Fruit fly (Drosophila melanogaster): ENCODE data around the gene CG13996.

Gene CG13996

DNA sequence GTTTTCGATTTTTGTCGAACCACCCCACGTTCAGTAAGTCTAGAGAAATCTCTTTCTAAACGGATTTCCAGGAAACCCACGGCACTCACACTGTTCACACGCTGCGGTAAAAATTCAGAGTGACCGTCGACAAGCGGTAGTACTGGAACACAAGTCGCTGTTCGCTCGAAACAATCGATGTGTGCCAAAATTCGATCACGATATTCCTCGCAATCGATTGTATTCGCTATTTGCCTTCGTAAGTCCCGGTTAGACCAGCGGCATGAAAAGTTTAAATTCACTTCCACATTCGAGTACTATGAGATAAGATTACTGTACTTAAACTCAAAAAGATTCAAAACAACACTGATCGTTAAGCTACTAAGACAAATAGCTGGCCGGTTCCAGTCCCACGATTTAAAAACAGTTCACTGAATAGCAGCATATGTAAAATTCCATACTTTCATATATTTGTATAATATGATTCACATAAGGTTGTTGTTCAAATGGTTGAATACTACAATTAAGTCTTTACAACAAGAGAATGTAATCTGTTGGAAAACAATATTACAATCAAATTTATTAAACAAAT lies 39.7 kb upstream of the CG13996 start, which contains the start of gene chic:
Gene chic, minus strand, starts transcription at position 157 of the 571 bp plus-strand sequence.
- TF ChIP-seq CG32121 (GFP tag; IDR thresholded peaks at IDR 0.05) (no peak), Pif1A (GFP tag; optimal IDR thresholded peaks at IDR 0.05) (no peak), CG17806 (tag; optimal IDR thresholded peaks at IDR 0.05) (no peak), gl (tag; optimal IDR thresholded peaks at IDR 0.05) (no peak), Ets98B (GFP tag; IDR thresholded peaks at IDR 0.05) (no peak), fd96Ca (GFP tag; IDR thresholded peaks at IDR 0.05) (no peak), CG34367 (tag; optimal IDR thresholded peaks at IDR 0.05) (no peak), rn (GFP tag; IDR thresholded peaks at IDR 0.05) (no peak), CG10348 (GFP tag; IDR thresholded peaks at IDR 0.05) (no peak), CG4496 (GFP tag; IDR thresholded peaks at IDR 0.05) (no peak), CG8159 (tag; optimal IDR thresholded peaks at IDR 0.05) (no peak), CG15710 (tag; optimal IDR thresholded peaks at IDR 0.05) (no peak), CG8301 (tag; optimal IDR thresholded peaks at IDR 0.05) (no peak), EcR (GFP tag; optimal IDR thresholded peaks at IDR 0.05) (no peak), CG9948 (tag; optimal IDR thresholded peaks at IDR 0.05) (no peak), Pif1B (GFP tag; optimal IDR thresholded peaks at IDR 0.05) (no peak)

DNA sequence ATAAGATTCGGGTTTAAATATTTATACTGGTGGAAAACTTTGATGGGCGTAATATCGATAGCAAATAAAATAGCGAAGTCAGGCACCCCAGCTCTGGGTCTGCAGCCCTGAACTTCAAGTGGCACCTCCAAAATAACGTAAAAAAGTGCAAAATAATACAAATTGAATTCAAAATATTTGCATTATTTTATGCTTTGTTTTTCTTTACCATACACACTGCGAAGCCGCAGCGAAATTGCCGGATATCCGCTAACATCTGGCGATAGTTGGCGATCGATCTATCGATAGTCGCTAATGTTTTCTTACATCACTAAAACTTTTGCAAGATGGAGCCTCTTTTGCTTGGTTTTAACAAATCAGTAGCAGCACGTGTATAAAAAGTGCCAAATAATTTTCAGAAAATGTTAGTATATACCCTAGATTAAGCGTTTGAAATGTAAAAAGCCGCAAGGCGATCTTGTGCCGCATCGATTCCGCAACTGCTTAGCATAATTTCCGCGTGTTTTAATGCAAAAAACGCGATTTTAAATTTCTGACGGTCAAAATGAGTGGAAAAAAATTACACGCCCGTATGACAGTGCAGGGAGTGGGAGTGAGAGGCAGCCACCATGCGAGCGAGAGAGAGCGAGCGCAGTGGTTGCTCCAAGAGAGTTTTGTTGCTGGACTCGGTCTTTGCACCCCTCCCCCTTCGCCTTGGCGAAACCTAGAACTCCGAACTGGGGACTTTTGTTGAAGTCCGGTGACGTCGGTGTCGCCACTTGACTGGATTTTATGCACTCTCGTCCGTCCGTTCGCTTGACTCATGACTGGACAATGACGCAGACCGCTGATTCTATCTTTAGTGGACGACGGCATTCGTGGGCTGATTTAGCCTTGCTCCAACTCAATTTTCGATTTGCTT lies 39.0 kb upstream of the CG13996 start, which contains the start of gene eIF4A:
Gene eIF4A, plus strand, starts transcription at position 332 of the 901 bp plus-strand sequence.
- no peak for TF ChIP-seq gl (tag; optimal IDR thresholded peaks at IDR 0.05)
- peak; percentile 10 for TF ChIP-seq CG13204 (GFP tag; optimal IDR thresholded peaks at IDR 0.05)
- no peak for TF ChIP-seq CG14655 (GFP tag; optimal IDR thresholded peaks at IDR 0.05)
- TF ChIP-seq D1 (tag; optimal IDR thresholded peaks at IDR 0.05) = no peak
- TF ChIP-seq CG8159 (tag; optimal IDR thresholded peaks at IDR 0.05) = peak; percentile 6
- no peak for TF ChIP-seq Snoo (tag; optimal IDR thresholded peaks at IDR 0.05)
- no peak for TF ChIP-seq Pif1B (GFP tag; optimal IDR thresholded peaks at IDR 0.05)
- TF ChIP-seq CG9948 (tag; optimal IDR thresholded peaks at IDR 0.05) = no peak
- TF ChIP-seq rn (GFP tag; IDR thresholded peaks at IDR 0.05) = no peak
- no peak for TF ChIP-seq CG4496 (GFP tag; IDR thresholded peaks at IDR 0.05)
- peak; percentile 11 for TF ChIP-seq CG34367 (tag; optimal IDR thresholded peaks at IDR 0.05)
- TF ChIP-seq CG15710 (tag; optimal IDR thresholded peaks at IDR 0.05) = no peak
- TF ChIP-seq EcR (GFP tag; optimal IDR thresholded peaks at IDR 0.05) = peak; percentile 47
- no peak for TF ChIP-seq CG32121 (GFP tag; IDR thresholded peaks at IDR 0.05)
- no peak for TF ChIP-seq CG8301 (tag; optimal IDR thresholded peaks at IDR 0.05)

DNA sequence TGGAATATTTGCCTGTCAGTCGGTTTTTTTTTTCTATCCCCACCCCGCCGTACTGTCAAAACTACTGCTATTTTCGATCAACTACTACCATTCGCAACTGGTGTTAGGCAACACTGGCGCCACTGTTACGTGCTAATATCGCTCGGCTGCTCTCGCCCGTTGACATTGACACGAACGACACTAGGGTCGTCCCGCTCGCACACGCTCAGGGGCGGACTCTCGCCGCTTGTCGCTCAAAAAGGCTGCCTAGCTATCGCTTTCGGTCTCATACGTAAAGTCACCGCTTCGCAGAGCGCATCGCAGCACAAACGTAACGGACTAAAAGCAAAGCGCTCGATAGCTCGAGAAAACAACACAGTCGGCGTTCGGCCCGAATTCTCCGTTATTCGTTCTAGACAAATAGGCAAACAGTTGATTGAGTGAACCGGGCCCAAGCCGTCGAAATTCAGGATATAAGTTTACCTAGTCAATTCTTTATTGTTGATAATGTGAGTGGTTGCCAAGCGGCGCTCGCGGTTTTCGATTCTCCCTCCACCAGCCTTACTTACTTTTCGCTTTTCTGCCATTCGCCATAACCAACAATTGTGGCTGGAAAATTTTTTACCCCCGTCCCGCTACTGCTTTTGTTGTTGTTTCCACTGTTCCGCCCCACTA lies 38.2 kb upstream of the CG13996 start:
- TF ChIP-seq rn (GFP tag; IDR thresholded peaks at IDR 0.05) = no peak
- TF ChIP-seq Snoo (tag; optimal IDR thresholded peaks at IDR 0.05) = peak; percentile 46
- no peak for TF ChIP-seq gl (tag; optimal IDR thresholded peaks at IDR 0.05)
- no peak for TF ChIP-seq CG9948 (tag; optimal IDR thresholded peaks at IDR 0.05)
- TF ChIP-seq CG14655 (GFP tag; optimal IDR thresholded peaks at IDR 0.05) = no peak
- TF ChIP-seq CG4496 (GFP tag; IDR thresholded peaks at IDR 0.05) = no peak
- no peak for TF ChIP-seq CG10348 (GFP tag; IDR thresholded peaks at IDR 0.05)
- no peak for TF ChIP-seq EcR (GFP tag; optimal IDR thresholded peaks at IDR 0.05)
- TF ChIP-seq Pif1B (GFP tag; optimal IDR thresholded peaks at IDR 0.05) = peak; percentile 35
- no peak for TF ChIP-seq CG12605 (GFP tag; IDR thresholded peaks at IDR 0.05)
- no peak for TF ChIP-seq D1 (tag; optimal IDR thresholded peaks at IDR 0.05)
- TF ChIP-seq CG8301 (tag; optimal IDR thresholded peaks at IDR 0.05) = no peak
- peak; percentile 16 for TF ChIP-seq CG15710 (tag; optimal IDR thresholded peaks at IDR 0.05)
- TF ChIP-seq CG13204 (GFP tag; optimal IDR thresholded peaks at IDR 0.05) = peak; percentile 36
- no peak for TF ChIP-seq CG8159 (tag; optimal IDR thresholded peaks at IDR 0.05)

DNA sequence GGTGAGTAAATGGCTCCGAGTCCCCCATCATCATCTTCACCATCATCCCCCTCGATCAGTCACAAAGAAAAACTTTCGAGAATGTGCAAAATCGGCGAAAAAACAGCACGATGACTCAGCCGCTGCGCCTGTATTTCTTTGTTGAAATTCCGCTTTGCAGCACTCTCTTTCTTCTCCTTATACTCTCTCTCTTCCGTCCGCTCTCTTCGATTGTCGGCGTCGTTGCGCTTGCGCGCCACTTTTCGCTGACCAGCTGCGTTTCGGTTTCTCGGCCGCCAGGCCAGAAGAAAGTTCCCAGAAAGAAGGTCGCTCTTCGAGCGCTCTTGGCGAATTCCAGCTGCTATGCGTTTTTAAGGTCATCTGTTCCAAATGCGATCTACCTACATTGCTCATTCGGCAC lies 37.4 kb upstream of the CG13996 start:
- TF ChIP-seq fd96Ca (GFP tag; IDR thresholded peaks at IDR 0.05) = no peak
- peak; percentile 71 for TF ChIP-seq EcR (GFP tag; optimal IDR thresholded peaks at IDR 0.05)
- TF ChIP-seq Snoo (tag; optimal IDR thresholded peaks at IDR 0.05) = no peak
- no peak for TF ChIP-seq D1 (tag; optimal IDR thresholded peaks at IDR 0.05)
- TF ChIP-seq CG8301 (tag; optimal IDR thresholded peaks at IDR 0.05) = no peak
- no peak for TF ChIP-seq CG15710 (tag; optimal IDR thresholded peaks at IDR 0.05)

DNA sequence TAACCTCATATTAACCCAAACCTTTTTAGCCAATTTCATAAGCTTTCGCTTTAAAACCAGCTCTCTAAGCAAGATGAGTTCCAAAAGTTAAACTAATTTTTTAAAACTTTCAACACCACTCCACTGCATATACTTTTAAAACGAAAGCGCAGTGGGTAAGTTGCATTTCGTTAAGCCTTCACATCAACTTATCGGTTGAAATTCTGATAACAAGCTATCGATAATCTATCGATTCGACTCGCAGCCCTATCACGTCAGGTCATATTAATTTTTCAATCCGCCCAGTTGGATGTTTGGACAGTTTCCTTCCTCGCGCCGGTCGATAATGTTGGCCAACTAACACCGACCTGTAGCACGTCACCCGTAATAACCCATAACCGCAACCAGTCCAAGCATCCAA lies 34.5 kb upstream of the CG13996 start, which contains the start of gene ifc:
Gene ifc, plus strand, starts transcription at position 255 of the 400 bp plus-strand sequence.
- peak; percentile 11 for TF ChIP-seq CG15710 (tag; optimal IDR thresholded peaks at IDR 0.05)
- TF ChIP-seq CG14655 (GFP tag; optimal IDR thresholded peaks at IDR 0.05) = no peak
- no peak for TF ChIP-seq fd96Ca (GFP tag; IDR thresholded peaks at IDR 0.05)
- TF ChIP-seq EcR (GFP tag; optimal IDR thresholded peaks at IDR 0.05) = no peak
- peak; percentile 45 for TF ChIP-seq Snoo (tag; optimal IDR thresholded peaks at IDR 0.05)
- no peak for TF ChIP-seq CG12605 (GFP tag; IDR thresholded peaks at IDR 0.05)
- no peak for TF ChIP-seq Pif1B (GFP tag; optimal IDR thresholded peaks at IDR 0.05)
- no peak for TF ChIP-seq CG13204 (GFP tag; optimal IDR thresholded peaks at IDR 0.05)
- TF ChIP-seq CG9948 (tag; optimal IDR thresholded peaks at IDR 0.05) = peak; percentile 6
- TF ChIP-seq rn (GFP tag; IDR thresholded peaks at IDR 0.05) = no peak
- peak; percentile 35 for TF ChIP-seq CG8159 (tag; optimal IDR thresholded peaks at IDR 0.05)
- no peak for TF ChIP-seq CG34367 (tag; optimal IDR thresholded peaks at IDR 0.05)
- no peak for TF ChIP-seq CG10348 (GFP tag; IDR thresholded peaks at IDR 0.05)
- peak; percentile 22 for TF ChIP-seq CG17806 (tag; optimal IDR thresholded peaks at IDR 0.05)
- no peak for TF ChIP-seq CG32121 (GFP tag; IDR thresholded peaks at IDR 0.05)
- TF ChIP-seq Ets98B (GFP tag; IDR thresholded peaks at IDR 0.05) = no peak
- TF ChIP-seq D1 (tag; optimal IDR thresholded peaks at IDR 0.05) = no peak

Measured in whole organism, pupa.